Worm (Caenorhabditis elegans): Measurements from ENCODE around the gene meg-4.
"Not testable (repeated sequence)": the region's sequence is repeated elsewhere in the genome, so short reads cannot be mapped to it uniquely, and the experiment has no call there.

- TF ChIP-seq blmp-1 (tag; optimal IDR thresholded peaks at IDR 0.05); nhr-77 (tag; optimal IDR thresholded peaks at IDR 0.05); nhr-11 (tag; optimal IDR thresholded peaks at IDR 0.05); elt-3 (tag; optimal IDR thresholded peaks at IDR 0.05); ama-1 (optimal IDR thresholded peaks at IDR 0.05); elt-2 (tag; optimal IDR thresholded peaks at IDR 0.05): not testable (repeated sequence)
Measured at ce11 chrX:1696879-1697278, 14.1 kb downstream of the meg-4 start, which contains the start of gene C36C9.4.

All from whole organism, L1 larva.